Fruit fly (Drosophila melanogaster): Measurements from ENCODE around the gene Ir40a.

- TF ChIP-seq psq (optimal IDR thresholded peaks at IDR 0.05) (no peak), Sin3A (optimal IDR thresholded peaks at IDR 0.05) (no peak)
Measured at dm6 chr2L:22239611-22240219, 25.5 kb upstream of the Ir40a start, which contains the start of gene Nubpl.
